Fruit fly (Drosophila melanogaster): Measurements from ENCODE around the gene COX7AL2.

COX7AL2 gene

DNA sequence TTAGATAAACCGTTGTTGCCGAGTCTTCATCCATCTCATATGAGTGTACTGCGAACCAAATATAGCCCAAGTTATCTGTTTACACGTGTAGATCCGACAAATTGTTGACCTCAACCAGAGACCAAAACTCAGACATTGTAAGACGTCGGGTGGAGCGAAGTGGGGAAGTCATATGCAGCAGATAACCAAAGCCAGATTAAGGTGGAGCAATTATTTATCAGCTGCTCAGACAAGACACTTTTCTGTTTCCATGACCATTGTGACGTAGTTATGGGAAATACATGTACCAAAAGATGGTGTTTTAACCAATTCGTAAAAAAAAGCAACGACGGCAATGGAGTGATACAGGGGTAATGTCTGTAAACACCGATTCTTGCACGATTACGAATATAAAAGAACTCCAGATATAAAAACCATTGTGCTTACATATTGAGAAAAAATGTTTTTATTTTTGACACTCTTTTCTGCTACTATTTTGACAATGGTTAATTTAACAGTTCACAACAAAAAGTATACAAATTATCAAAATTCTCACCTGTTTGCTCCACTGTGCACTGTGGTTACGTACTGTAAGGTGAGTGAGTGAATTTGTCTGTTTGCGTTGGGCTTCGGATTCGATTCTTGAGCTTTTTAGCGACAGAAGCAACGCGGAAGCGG is 20.3 kb downstream of the COX7AL2 start:
- TF ChIP-seq CG9948 (tag; optimal IDR thresholded peaks at IDR 0.05) (peak; percentile 42), rn (GFP tag; IDR thresholded peaks at IDR 0.05) (peak; percentile 33; the same call in 1 of the 2 replicates), CG34367 (tag; optimal IDR thresholded peaks at IDR 0.05) (peak; percentile 41), CG10348 (GFP tag; IDR thresholded peaks at IDR 0.05) (no peak), D1 (tag; optimal IDR thresholded peaks at IDR 0.05) (no peak), CG8301 (tag; optimal IDR thresholded peaks at IDR 0.05) (peak; percentile 50), CG17806 (tag; optimal IDR thresholded peaks at IDR 0.05) (peak; percentile 41), gl (tag; optimal IDR thresholded peaks at IDR 0.05) (no peak), fd96Ca (GFP tag; IDR thresholded peaks at IDR 0.05) (no peak), Pif1B (GFP tag; optimal IDR thresholded peaks at IDR 0.05) (peak; percentile 64), CG12605 (GFP tag; IDR thresholded peaks at IDR 0.05) (no peak), CG32121 (GFP tag; IDR thresholded peaks at IDR 0.05) (no peak), CG13204 (GFP tag; optimal IDR thresholded peaks at IDR 0.05) (no peak), CG8159 (tag; optimal IDR thresholded peaks at IDR 0.05) (peak; percentile 66), CG15710 (tag; optimal IDR thresholded peaks at IDR 0.05) (peak; percentile 45), CG4496 (GFP tag; IDR thresholded peaks at IDR 0.05) (peak; percentile 69; the same call in 2 of the 3 replicates), Snoo (tag; optimal IDR thresholded peaks at IDR 0.05) (peak; percentile 75), Pif1A (GFP tag; optimal IDR thresholded peaks at IDR 0.05) (peak; percentile 68), EcR (GFP tag; optimal IDR thresholded peaks at IDR 0.05) (no peak), CG14655 (GFP tag; optimal IDR thresholded peaks at IDR 0.05) (peak; percentile 58), Ets98B (GFP tag; IDR thresholded peaks at IDR 0.05) (no peak)

- peak; percentile 49 for TF ChIP-seq D1 (tag; optimal IDR thresholded peaks at IDR 0.05)
- peak; percentile 20 for TF ChIP-seq Snoo (tag; optimal IDR thresholded peaks at IDR 0.05)
- TF ChIP-seq CG17806 (tag; optimal IDR thresholded peaks at IDR 0.05) = peak; percentile 33
- peak; percentile 73 for TF ChIP-seq CG8159 (tag; optimal IDR thresholded peaks at IDR 0.05)
- TF ChIP-seq CG8301 (tag; optimal IDR thresholded peaks at IDR 0.05) = peak; percentile 46
- TF ChIP-seq Pif1A (GFP tag; optimal IDR thresholded peaks at IDR 0.05) = peak; percentile 53
- TF ChIP-seq CG12605 (GFP tag; IDR thresholded peaks at IDR 0.05) = peak; percentile 73
- TF ChIP-seq Pif1B (GFP tag; optimal IDR thresholded peaks at IDR 0.05) = peak; percentile 60
- TF ChIP-seq CG34367 (tag; optimal IDR thresholded peaks at IDR 0.05) = peak; percentile 38
- TF ChIP-seq CG32121 (GFP tag; IDR thresholded peaks at IDR 0.05) = peak; percentile 45
- TF ChIP-seq EcR (GFP tag; optimal IDR thresholded peaks at IDR 0.05) = no peak
- peak; percentile 17; the same call in 1 of the 3 replicates for TF ChIP-seq fd96Ca (GFP tag; IDR thresholded peaks at IDR 0.05)
- TF ChIP-seq CG10348 (GFP tag; IDR thresholded peaks at IDR 0.05) = no peak
- TF ChIP-seq CG14655 (GFP tag; optimal IDR thresholded peaks at IDR 0.05) = peak; percentile 63
- TF ChIP-seq CG4496 (GFP tag; IDR thresholded peaks at IDR 0.05) = peak; percentile 44; the same call in 2 of the 3 replicates
- TF ChIP-seq Ets98B (GFP tag; IDR thresholded peaks at IDR 0.05) = peak; percentile 23; the same call in 1 of the 2 replicates
- TF ChIP-seq gl (tag; optimal IDR thresholded peaks at IDR 0.05) = peak; percentile 56
- TF ChIP-seq CG9948 (tag; optimal IDR thresholded peaks at IDR 0.05) = peak; percentile 46
- TF ChIP-seq rn (GFP tag; IDR thresholded peaks at IDR 0.05) = no peak
- TF ChIP-seq CG15710 (tag; optimal IDR thresholded peaks at IDR 0.05) = peak; percentile 52
- TF ChIP-seq CG13204 (GFP tag; optimal IDR thresholded peaks at IDR 0.05) = peak; percentile 60
Measured at dm6 chr2L:2175930-2176643, 21.6 kb downstream of the COX7AL2 start.

DNA sequence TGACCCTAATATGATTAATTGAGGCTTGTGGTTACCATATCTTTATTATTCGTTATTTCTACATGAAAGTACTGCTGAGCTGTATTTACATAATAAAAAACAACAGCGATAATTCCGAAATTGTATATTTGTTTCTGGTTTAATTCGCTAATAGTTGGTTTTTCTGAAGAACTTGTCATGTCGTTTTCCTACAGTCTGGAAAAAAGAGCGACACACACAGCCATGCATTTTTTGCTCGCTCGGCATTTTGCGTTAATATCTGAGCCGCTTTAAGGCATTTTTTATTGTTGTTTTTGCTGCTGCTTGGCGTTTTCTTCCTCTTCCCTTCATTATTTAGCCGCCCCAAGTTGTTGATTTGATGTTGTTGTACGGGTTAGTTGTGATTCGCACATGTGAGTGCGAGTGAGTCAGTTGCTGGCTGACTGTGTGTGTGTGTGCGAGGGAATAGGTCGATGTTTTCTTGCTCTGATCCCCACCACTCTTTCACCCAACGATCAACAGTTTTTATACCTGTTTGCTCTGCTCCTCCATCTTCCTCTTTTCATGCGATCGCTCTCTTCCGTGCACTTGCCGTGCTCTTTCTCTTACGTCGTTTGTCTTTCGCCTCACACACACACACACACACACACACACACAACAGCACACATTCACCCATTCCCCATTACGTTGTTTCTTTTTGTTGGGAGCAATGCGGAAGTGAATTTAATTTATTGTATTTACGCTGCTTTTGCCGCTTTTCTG is 22.5 kb downstream of the COX7AL2 start:
- TF ChIP-seq CG12605 (GFP tag; IDR thresholded peaks at IDR 0.05) (peak; percentile 46), CG13204 (GFP tag; optimal IDR thresholded peaks at IDR 0.05) (peak; percentile 86), CG9948 (tag; optimal IDR thresholded peaks at IDR 0.05) (peak; percentile 46), CG17806 (tag; optimal IDR thresholded peaks at IDR 0.05) (peak; percentile 32), CG8301 (tag; optimal IDR thresholded peaks at IDR 0.05) (no peak), EcR (GFP tag; optimal IDR thresholded peaks at IDR 0.05) (peak; percentile 94), rn (GFP tag; IDR thresholded peaks at IDR 0.05) (0 out of 2 replicates have a peak, but pooled peaks have one; percentile 49), CG14655 (GFP tag; optimal IDR thresholded peaks at IDR 0.05) (peak; percentile 23), D1 (tag; optimal IDR thresholded peaks at IDR 0.05) (no peak), Pif1A (GFP tag; optimal IDR thresholded peaks at IDR 0.05) (peak; percentile 19), gl (tag; optimal IDR thresholded peaks at IDR 0.05) (no peak), CG32121 (GFP tag; IDR thresholded peaks at IDR 0.05) (peak; percentile 37; the same call in 1 of the 2 replicates), CG8159 (tag; optimal IDR thresholded peaks at IDR 0.05) (peak; percentile 15), Pif1B (GFP tag; optimal IDR thresholded peaks at IDR 0.05) (peak; percentile 58), CG10348 (GFP tag; IDR thresholded peaks at IDR 0.05) (no peak), CG34367 (tag; optimal IDR thresholded peaks at IDR 0.05) (no peak), CG4496 (GFP tag; IDR thresholded peaks at IDR 0.05) (peak; percentile 49; the same call in 2 of the 3 replicates), Snoo (tag; optimal IDR thresholded peaks at IDR 0.05) (peak; percentile 3), Ets98B (GFP tag; IDR thresholded peaks at IDR 0.05) (no peak; the same call in 1 of the 2 replicates), CG15710 (tag; optimal IDR thresholded peaks at IDR 0.05) (peak; percentile 35), fd96Ca (GFP tag; IDR thresholded peaks at IDR 0.05) (0 out of 3 replicates have a peak, but pooled peaks have one; percentile 26)

DNA sequence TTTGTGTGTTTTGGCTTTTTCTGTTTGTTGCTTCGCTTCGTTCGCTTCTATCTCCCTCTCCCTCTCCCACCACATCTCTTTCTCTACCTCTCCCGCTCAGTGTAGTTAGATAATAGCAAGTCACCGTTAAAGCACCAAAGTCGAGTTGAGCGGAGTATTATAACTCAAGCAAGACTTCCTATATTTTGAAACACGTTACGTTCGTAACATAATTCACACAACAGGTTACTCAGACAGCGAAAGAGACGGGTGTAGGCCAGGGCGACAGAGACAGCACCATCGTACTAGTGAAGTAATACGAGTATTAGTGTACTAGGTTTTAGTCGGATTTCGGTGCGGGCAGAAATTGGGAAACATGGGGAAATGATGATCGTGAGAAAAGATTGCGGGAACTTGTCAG is 24.1 kb downstream of the COX7AL2 start:
- TF ChIP-seq CG12605 (GFP tag; IDR thresholded peaks at IDR 0.05) (no peak), Pif1A (GFP tag; optimal IDR thresholded peaks at IDR 0.05) (no peak)

All from whole organism, pupa.